Worm (Caenorhabditis elegans) whole organism, young adult: Measurements from ENCODE around the gene rgl-1.

Experiments used
- B0019.2 ChIP-seq: fragments of 200-800 bp; sonication (Bioruptor generic); conservative IDR thresholded peaks from 2 replicates; pipeline ENCODE4 v1.3.6; 2022; ENCODE audit warnings: missing genetic modification reagents, missing genetic modification characterization, missing compliant biosample characterization
- D2030.7 ChIP-seq: fragments of 200-800 bp; sonication (Bioruptor generic); IDR thresholded peaks from 2 replicates; pipeline ENCODE4 v1.3.6; 2022; ENCODE audit warnings: missing genetic modification reagents, missing genetic modification characterization, missing compliant biosample characterization
- F49E8.2 ChIP-seq: sonication (generic microtip); optimal IDR thresholded peaks from 3 replicates; lab custom pipeline; 2017; ENCODE audit warnings: missing genetic modification characterization, mild to moderate bottlenecking, missing compliant biosample characterization, antibody characterized with exemption, moderate library complexity; ENCODE audit not compliant: insufficient read depth
- aptf-2 ChIP-seq: fragments of 200-800 bp; sonication (Bioruptor generic); conservative IDR thresholded peaks from 2 replicates; pipeline ENCODE4 v1.3.6; 2022; ENCODE audit warnings: missing genetic modification reagents, missing genetic modification characterization, missing compliant biosample characterization
- ceh-40 ChIP-seq: fragments of 200-800 bp; sonication (Bioruptor generic); IDR thresholded peaks from 2 replicates; pipeline ENCODE4 v1.3.6; 2022; ENCODE audit warnings: missing genetic modification characterization, missing compliant biosample characterization
- fkh-3 ChIP-seq: sonication (generic microtip); optimal IDR thresholded peaks from 2 replicates; lab custom pipeline; 2016; ENCODE audit warnings: mild to moderate bottlenecking, missing genetic modification characterization, missing compliant biosample characterization
- snpc-1.1 ChIP-seq: sonication (generic microtip); optimal IDR thresholded peaks from 2 replicates; lab custom pipeline; 2017; ENCODE audit warnings: missing genetic modification characterization, mild to moderate bottlenecking, missing compliant biosample characterization, antibody characterized with exemption, moderate library complexity, missing genotype, missing genetic modification reagents; ENCODE audit not compliant: insufficient read depth
- unc-130 ChIP-seq: sonication (generic microtip); optimal IDR thresholded peaks from 2 replicates; lab custom pipeline; 2016; ENCODE audit warnings: missing genetic modification reagents, missing genetic modification characterization, missing compliant biosample characterization
- ztf-22 ChIP-seq: fragments of 200-800 bp; sonication (Bioruptor generic); optimal IDR thresholded peaks from 2 replicates; lab custom pipeline; 2018; ENCODE audit warnings: mild to moderate bottlenecking, missing genetic modification characterization, moderate library complexity, missing compliant biosample characterization

- TF ChIP-seq snpc-1.1 (no peak), ztf-22 (GFP tag; lab: Kevin White, UChicago) (no peak), unc-130 (GFP tag; lab: Kevin White, UChicago) (no peak), ceh-40 (GFP tag; lab: Robert Waterston, UW) (no peak), D2030.7 (GFP tag; lab: Robert Waterston, UW) (no peak), aptf-2 (GFP tag; lab: Robert Waterston, UW) (no peak), F49E8.2 (tag; lab: Kevin White, UChicago) (no peak), B0019.2 (GFP tag; lab: Robert Waterston, UW) (no peak), fkh-3 (tag; lab: Kevin White, UChicago) (no peak)
These were observed 3.0 kb upstream of the rgl-1 start for ce11 chrX:3223135-3223534.
